Fruit fly (Drosophila melanogaster) whole organism, embryonic: Measurements from ENCODE around the gene CG1774.
A peak's percentile ranks its signal among the peaks of the same experiment; 100 is the strongest.

Experiments used
- Atf-2 ChIP-seq: fragments of 200-800 bp; sonication (Bioruptor generic); optimal IDR thresholded peaks from 2 replicates; lab custom pipeline; 2016; ENCODE audit warnings: missing biosample characterization, missing genetic modification characterization
- CG10209 ChIP-seq: fragments of 200-800 bp; sonication (Bioruptor generic); optimal IDR thresholded peaks from 3 replicates; lab custom pipeline; 2017; ENCODE audit warnings: missing biosample characterization, mild to moderate bottlenecking, missing genetic modification characterization, missing genetic modification reagents
- CG13296 ChIP-seq: fragments of 200-800 bp; sonication (Bioruptor generic); optimal IDR thresholded peaks from 3 replicates; lab custom pipeline; 2018; ENCODE audit warnings: missing biosample characterization, mild to moderate bottlenecking, missing genetic modification characterization
- CG13624 ChIP-seq: fragments of 200-800 bp; sonication (Bioruptor generic); optimal IDR thresholded peaks from 2 replicates; lab custom pipeline; 2016; ENCODE audit warnings: missing biosample characterization, missing genetic modification characterization
- CG13894 ChIP-seq: fragments of 200-800 bp; sonication (Bioruptor generic); optimal IDR thresholded peaks from 3 replicates; lab custom pipeline; 2018; ENCODE audit warnings: missing biosample characterization, mild to moderate bottlenecking, missing genetic modification characterization, moderate library complexity
- CG14667 ChIP-seq: fragments of 200-800 bp; sonication (Bioruptor generic); IDR thresholded peaks from 2 replicates; pipeline ENCODE4 v1.3.6; 2022; ENCODE audit warnings: missing biosample characterization, missing genetic modification characterization
- CG15269 ChIP-seq: fragments of 200-800 bp; sonication (Bioruptor generic); optimal IDR thresholded peaks from 2 replicates; lab custom pipeline; 2018; ENCODE audit warnings: missing biosample characterization, mild to moderate bottlenecking, missing genetic modification characterization, moderate library complexity
- CG1602 ChIP-seq: fragments of 200-800 bp; sonication (Bioruptor generic); optimal IDR thresholded peaks from 3 replicates; lab custom pipeline; 2016; ENCODE audit warnings: missing biosample characterization, missing genetic modification characterization
- CG1603 ChIP-seq: fragments of 200-800 bp; sonication (Bioruptor generic); optimal IDR thresholded peaks from 2 replicates; lab custom pipeline; 2019; ENCODE audit warnings: missing biosample characterization, mild to moderate bottlenecking, missing genetic modification characterization, moderate library complexity
- CG1792 ChIP-seq: fragments of 200-800 bp; sonication (Bioruptor generic); optimal IDR thresholded peaks from 2 replicates; lab custom pipeline; 2016; ENCODE audit warnings: missing biosample characterization, missing genetic modification characterization
- CG2116 ChIP-seq: fragments of 200-800 bp; sonication (Bioruptor generic); optimal IDR thresholded peaks from 3 replicates; lab custom pipeline; 2018; ENCODE audit warnings: missing biosample characterization, mild to moderate bottlenecking, missing genetic modification characterization
- CG2678 ChIP-seq: fragments of 200-800 bp; sonication (Bioruptor generic); optimal IDR thresholded peaks from 3 replicates; lab custom pipeline; 2019; ENCODE audit warnings: missing biosample characterization, mild to moderate bottlenecking, missing genetic modification characterization, moderate library complexity
- CG2875 ChIP-seq: fragments of 200-800 bp; sonication (Bioruptor generic); optimal IDR thresholded peaks from 2 replicates; lab custom pipeline; 2017; ENCODE audit warnings: missing biosample characterization, mild to moderate bottlenecking, missing genetic modification characterization, missing genetic modification reagents
- CG30431 ChIP-seq: fragments of 200-800 bp; sonication (Bioruptor generic); optimal IDR thresholded peaks from 2 replicates; lab custom pipeline; 2017; ENCODE audit warnings: missing biosample characterization, missing genetic modification characterization
- CG32532 ChIP-seq: fragments of 200-800 bp; sonication (Bioruptor generic); IDR thresholded peaks from 2 replicates; pipeline ENCODE4 v1.3.6; 2022; ENCODE audit warnings: missing biosample characterization, missing genetic modification characterization
- CG33213 ChIP-seq: fragments of 200-800 bp; sonication (Bioruptor generic); optimal IDR thresholded peaks from 3 replicates; lab custom pipeline; 2016; ENCODE audit warnings: missing biosample characterization, missing genetic modification characterization
- CG3407 ChIP-seq: fragments of 200-800 bp; sonication (Bioruptor generic); optimal IDR thresholded peaks from 2 replicates; lab custom pipeline; 2018; ENCODE audit warnings: missing biosample characterization, mild to moderate bottlenecking, missing genetic modification characterization
- CG34422 ChIP-seq: fragments of 200-800 bp; sonication (Bioruptor generic); IDR thresholded peaks from 3 replicates; pipeline ENCODE4 v1.3.6; 2022; ENCODE audit warnings: missing biosample characterization, missing genetic modification characterization
- CG4617 ChIP-seq: fragments of 200-800 bp; sonication (Bioruptor generic); optimal IDR thresholded peaks from 3 replicates; lab custom pipeline; 2016; ENCODE audit warnings: missing biosample characterization, missing genetic modification characterization, borderline replicate concordance
- CG7357 ChIP-seq: fragments of 200-800 bp; sonication (Bioruptor generic); IDR thresholded peaks from 3 replicates; pipeline ENCODE4 v1.3.6; 2022; ENCODE audit warnings: missing biosample characterization, missing genetic modification characterization
- CG7987 ChIP-seq: fragments of 200-800 bp; sonication (Bioruptor generic); optimal IDR thresholded peaks from 2 replicates; lab custom pipeline; 2018; ENCODE audit warnings: missing biosample characterization, mild to moderate bottlenecking, missing genetic modification characterization, moderate library complexity
- CG8089 ChIP-seq: fragments of 200-800 bp; sonication (Bioruptor generic); optimal IDR thresholded peaks from 3 replicates; lab custom pipeline; 2016; ENCODE audit warnings: missing biosample characterization, missing genetic modification characterization
- CrebB ChIP-seq: fragments of 200-800 bp; sonication (Bioruptor generic); optimal IDR thresholded peaks from 3 replicates; lab custom pipeline; 2018; ENCODE audit warnings: missing biosample characterization, mild to moderate bottlenecking, missing genetic modification characterization
- Dfd ChIP-seq, 2 experiments: fragments of >200 bp; optimal IDR thresholded peaks; 2 replicates each; lab custom pipeline; 2017; ENCODE audit warnings: missing biosample characterization in 2 of 2, missing genetic modification characterization in 2 of 2
- Dref ChIP-seq: fragments of 200-800 bp; sonication (Bioruptor generic); IDR thresholded peaks from 2 replicates; pipeline ENCODE4 v1.3.6; 2022; ENCODE audit warnings: missing biosample characterization, missing genetic modification characterization
- HmgD ChIP-seq: fragments of 200-800 bp; sonication (Bioruptor generic); optimal IDR thresholded peaks from 3 replicates; lab custom pipeline; 2016; ENCODE audit warnings: missing biosample characterization, missing genetic modification characterization
- NC2α ChIP-seq: fragments of 200-800 bp; sonication (Bioruptor generic); optimal IDR thresholded peaks from 2 replicates; lab custom pipeline; 2016; ENCODE audit warnings: missing biosample characterization, missing genetic modification characterization
- Nf-YB ChIP-seq: fragments of 200-800 bp; sonication (Bioruptor generic); optimal IDR thresholded peaks from 3 replicates; lab custom pipeline; 2019; ENCODE audit warnings: missing biosample characterization, mild to moderate bottlenecking, missing genetic modification characterization, moderate library complexity
- Pdp1 ChIP-seq, 2 experiments: fragments of 200-800 bp; sonication (Bioruptor generic); optimal IDR thresholded peaks; 3 replicates each; lab custom pipeline; 2016; ENCODE audit warnings: missing biosample characterization in 2 of 2, missing genetic modification characterization in 2 of 2, mild to moderate bottlenecking in 1 of 2, moderate library complexity in 1 of 2
- Sin3A ChIP-seq: fragments of >200 bp; optimal IDR thresholded peaks from 2 replicates; lab custom pipeline; 2018
- Spps ChIP-seq: fragments of 200-800 bp; sonication (Bioruptor generic); optimal IDR thresholded peaks from 2 replicates; lab custom pipeline; 2018; ENCODE audit warnings: missing biosample characterization, mild to moderate bottlenecking, missing genetic modification characterization
- caup ChIP-seq: fragments of 200-800 bp; sonication (Bioruptor generic); optimal IDR thresholded peaks from 3 replicates; lab custom pipeline; 2017; ENCODE audit warnings: missing biosample characterization, mild to moderate bottlenecking, missing genetic modification characterization, moderate library complexity; ENCODE audit not compliant: severe bottlenecking
- chn ChIP-seq: fragments of 200-800 bp; sonication (Bioruptor generic); optimal IDR thresholded peaks from 2 replicates; lab custom pipeline; 2016; ENCODE audit warnings: missing biosample characterization, missing genetic modification characterization
- crol ChIP-seq: fragments of 200-800 bp; sonication (Bioruptor generic); IDR thresholded peaks from 2 replicates; pipeline ENCODE4 v1.3.6; 2022; ENCODE audit warnings: missing biosample characterization, missing genetic modification characterization
- dm ChIP-seq: fragments of 200-800 bp; sonication (Bioruptor generic); optimal IDR thresholded peaks from 3 replicates; lab custom pipeline; 2016; ENCODE audit warnings: missing biosample characterization, missing genetic modification characterization
- dmrt99B ChIP-seq: fragments of 200-800 bp; sonication (Bioruptor generic); optimal IDR thresholded peaks from 2 replicates; lab custom pipeline; 2018; ENCODE audit warnings: missing biosample characterization, mild to moderate bottlenecking, missing genetic modification characterization, moderate library complexity
- lbe ChIP-seq: fragments of 200-800 bp; sonication (Bioruptor generic); optimal IDR thresholded peaks from 2 replicates; lab custom pipeline; 2016; ENCODE audit warnings: missing biosample characterization, mild to moderate bottlenecking, missing genetic modification characterization
- lov ChIP-seq, 2 experiments: fragments of 200-800 bp in 1 of 2; fragments of >200 bp in 1 of 2; sonication (Bioruptor generic) in 1 of 2; IDR thresholded peaks in 1 of 2; optimal IDR thresholded peaks in 1 of 2; 2 replicates in 1 of 2; 3 replicates in 1 of 2; pipeline versions ENCODE4 v1.3.6 to Lab custom; 2017 to 2022; ENCODE audit warnings: missing biosample characterization in 1 of 2, missing genetic modification characterization in 1 of 2
- mirr ChIP-seq: fragments of 200-800 bp; sonication (Bioruptor generic); optimal IDR thresholded peaks from 3 replicates; lab custom pipeline; 2018; ENCODE audit warnings: missing biosample characterization, mild to moderate bottlenecking, missing genetic modification characterization
- oc ChIP-seq: fragments of 200-800 bp; sonication (Bioruptor generic); optimal IDR thresholded peaks from 2 replicates; lab custom pipeline; 2018; ENCODE audit warnings: missing biosample characterization, mild to moderate bottlenecking, missing genetic modification characterization, moderate library complexity
- pan ChIP-seq, 4 experiments: fragments of >200 bp in 3 of 4; fragments of 200-800 bp in 1 of 4; sonication (Bioruptor generic) in 1 of 4; optimal IDR thresholded peaks in 3 of 4; IDR thresholded peaks in 1 of 4; 2 replicates each; pipeline versions ENCODE4 v1.3.6 to Lab custom; 2017 to 2022; ENCODE audit warnings: missing biosample characterization in 2 of 4, missing genetic modification characterization in 2 of 4, mixed read lengths in 1 of 4
- pum ChIP-seq: fragments of 200-800 bp; sonication (Bioruptor generic); optimal IDR thresholded peaks from 2 replicates; lab custom pipeline; 2016; ENCODE audit warnings: missing biosample characterization, missing genetic modification characterization
- pzg ChIP-seq: fragments of 200-800 bp; sonication (Bioruptor generic); optimal IDR thresholded peaks from 3 replicates; lab custom pipeline; 2018; ENCODE audit warnings: missing biosample characterization, mild to moderate bottlenecking, missing genetic modification characterization, moderate library complexity
- slou ChIP-seq: fragments of 200-800 bp; sonication (Bioruptor generic); optimal IDR thresholded peaks from 3 replicates; lab custom pipeline; 2016; ENCODE audit warnings: missing biosample characterization, missing genetic modification characterization
- ssp ChIP-seq: fragments of 200-800 bp; sonication (Bioruptor generic); IDR thresholded peaks from 2 replicates; pipeline ENCODE4 v1.3.6; 2022; ENCODE audit warnings: missing biosample characterization, missing genetic modification characterization
- tap ChIP-seq: fragments of 200-800 bp; optimal IDR thresholded peaks from 3 replicates; lab custom pipeline; 2019; ENCODE audit warnings: missing biosample characterization, mild to moderate bottlenecking, missing genetic modification characterization, moderate library complexity
- tgo ChIP-seq: fragments of 200-800 bp; sonication (Bioruptor generic); IDR thresholded peaks from 3 replicates; pipeline ENCODE4 v1.3.6; 2022; ENCODE audit warnings: missing biosample characterization, missing genetic modification characterization
- tin ChIP-seq: fragments of 200-800 bp; sonication (Bioruptor generic); optimal IDR thresholded peaks from 3 replicates; lab custom pipeline; 2016; ENCODE audit warnings: missing biosample characterization, missing genetic modification characterization
- tx ChIP-seq: fragments of 200-800 bp; sonication (Bioruptor generic); optimal IDR thresholded peaks from 2 replicates; lab custom pipeline; 2016; ENCODE audit warnings: missing biosample characterization, missing genetic modification characterization

The CG1774 gene

DNA sequence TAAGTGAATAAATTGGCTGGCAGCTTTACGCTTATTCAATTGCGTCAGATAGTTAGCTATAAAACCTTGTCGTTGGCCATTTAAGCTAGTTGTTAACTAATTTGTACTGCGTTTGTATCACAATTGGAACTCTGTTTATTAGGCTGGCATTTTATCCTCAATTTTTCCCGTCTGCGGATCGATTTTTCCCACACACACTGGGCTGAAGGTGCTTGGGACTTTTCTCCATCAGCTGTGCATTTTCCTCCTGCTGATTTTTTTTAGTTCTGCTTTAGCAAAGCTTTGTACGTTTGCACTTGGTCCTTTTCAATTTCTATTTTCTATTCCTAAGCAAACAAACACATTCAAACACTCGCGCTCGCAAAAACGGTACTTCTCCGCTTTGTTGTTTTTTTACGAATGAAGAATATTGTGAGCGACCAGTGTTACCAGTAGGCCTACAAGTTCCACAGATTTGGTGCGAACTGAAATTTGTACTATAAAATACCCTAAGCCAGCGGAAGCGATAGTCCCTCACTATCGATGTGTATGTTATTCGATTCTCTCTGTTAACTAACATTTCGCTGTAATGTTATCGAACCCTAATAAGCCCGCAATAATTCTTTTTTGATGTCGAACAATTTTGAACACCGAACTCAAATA lies 16.9 kb downstream of the CG1774 start (continued):
- no peak for TF ChIP-seq HmgD (GFP tag; lab: Kevin White, UChicago)
- TF ChIP-seq CG13624 (GFP tag; lab: Kevin White, UChicago) = no peak
- no peak for TF ChIP-seq pan (optimal IDR thresholded peaks at IDR 0.05; lab: Kevin White, UChicago)
- TF ChIP-seq pan (GFP tag; optimal IDR thresholded peaks at IDR 0.05 in 1 of 2, IDR thresholded peaks at IDR 0.05 in 1 of 2) = no peak
- TF ChIP-seq CG10209 (GFP tag; lab: Kevin White, UChicago) = peak; percentile 31
- TF ChIP-seq Nf-YB (GFP tag; lab: Kevin White, UChicago) = peak; percentile 4
- peak; percentile 4 for TF ChIP-seq CG33213 (GFP tag; lab: Kevin White, UChicago)
- TF ChIP-seq CG1792 (GFP tag; lab: Kevin White, UChicago) = peak; percentile 32
- TF ChIP-seq tin (GFP tag; lab: Kevin White, UChicago) = peak; percentile 22
- TF ChIP-seq CG2875 (GFP tag; lab: Kevin White, UChicago) = no peak
- peak; percentile 85 for TF ChIP-seq CG1603 (tag; lab: Kevin White, UChicago)
- TF ChIP-seq crol (GFP tag; lab: Robert Waterston, UW) = no peak
- peak; percentile 80 for TF ChIP-seq CG7987
- TF ChIP-seq ssp (GFP tag; lab: Robert Waterston, UW) = no peak
- peak; percentile 53 for TF ChIP-seq tap (tag; lab: Kevin White, UChicago)
- TF ChIP-seq oc (tag; lab: Kevin White, UChicago) = peak; percentile 74
- no peak for TF ChIP-seq CG1602 (GFP tag; lab: Kevin White, UChicago)
- peak; percentile 71 for TF ChIP-seq CrebB (tag; lab: Kevin White, UChicago)
- TF ChIP-seq caup (GFP tag; lab: Kevin White, UChicago) = peak; percentile 72
- TF ChIP-seq CG2116 (GFP tag; lab: Kevin White, UChicago) = peak; percentile 76
- no peak for TF ChIP-seq Dref
- no peak for TF ChIP-seq Spps (tag; lab: Kevin White, UChicago)
- no peak for TF ChIP-seq pum
- TF ChIP-seq CG14667 (GFP tag; lab: Robert Waterston, UW) = no peak
- peak; percentile 40 for TF ChIP-seq chn (GFP tag; lab: Kevin White, UChicago)
- no peak for TF ChIP-seq tgo (GFP tag; lab: Robert Waterston, UW)
- peak; percentile 7 for TF ChIP-seq dmrt99B (tag; lab: Kevin White, UChicago)
- peak; percentile 10 for TF ChIP-seq Atf-2
- peak; percentile 62 for TF ChIP-seq lbe (GFP tag; lab: Kevin White, UChicago)
- TF ChIP-seq CG32532 = no peak
- peak; percentile 40 for TF ChIP-seq CG13296
- TF ChIP-seq dm (GFP tag; lab: Kevin White, UChicago) = peak; percentile 22
- TF ChIP-seq pzg = peak; percentile 98
- TF ChIP-seq Pdp1 (GFP tag; optimal IDR thresholded peaks at IDR 0.05; lab: Kevin White, UChicago) = peak; percentile 15 to 25
- peak; percentile 12 for TF ChIP-seq CG8089 (GFP tag; lab: Kevin White, UChicago)
- TF ChIP-seq CG15269 (tag; lab: Kevin White, UChicago) = peak; percentile 50
- TF ChIP-seq NC2α (GFP tag; lab: Kevin White, UChicago) = no peak
- no peak for TF ChIP-seq Dfd (GFP tag; optimal IDR thresholded peaks at IDR 0.05; lab: Kevin White, UChicago)
- TF ChIP-seq CG2678 (tag; lab: Kevin White, UChicago) = peak; percentile 16
- TF ChIP-seq CG7357 (GFP tag; lab: Robert Waterston, UW) = no peak
- TF ChIP-seq Sin3A (lab: Kevin White, UChicago) = peak; percentile 23
- TF ChIP-seq CG30431 (GFP tag; lab: Kevin White, UChicago) = no peak
- no peak for TF ChIP-seq tx (GFP tag; lab: Kevin White, UChicago)
- peak; percentile 70 for TF ChIP-seq mirr
- TF ChIP-seq CG34422 = no peak
- peak; percentile 85 for TF ChIP-seq CG13894 (tag; lab: Kevin White, UChicago)
- TF ChIP-seq CG4617 = peak; percentile 20
- TF ChIP-seq lov (optimal IDR thresholded peaks at IDR 0.05; lab: Kevin White, UChicago) = no peak
- no peak for TF ChIP-seq lov (GFP tag; IDR thresholded peaks at IDR 0.05; lab: Robert Waterston, UW)
- TF ChIP-seq CG3407 (GFP tag; lab: Kevin White, UChicago) = no peak
- no peak for TF ChIP-seq slou (GFP tag; lab: Kevin White, UChicago)
